Worm (Caenorhabditis elegans): ENCODE results near the gene fbxb-76.

The fbxb-76 gene

ce11 chrIV:11377439-11377838, 1.7 kb downstream of the fbxb-76 start (continued):
- TF ChIP-seq C06A6.2 (GFP tag; conservative IDR thresholded peaks at IDR 0.05) (no peak), zim-3 (tag; optimal IDR thresholded peaks at IDR 0.05) (no peak), F23B12.7 (tag; optimal IDR thresholded peaks at IDR 0.05; ENCODE audit: insufficient read depth) (no peak), mes-4 (tag; optimal IDR thresholded peaks at IDR 0.05) (peak; percentile 52), lin-54 (GFP tag; optimal IDR thresholded peaks at IDR 0.05) (peak; percentile 71), hmg-1.2 (GFP tag; IDR thresholded peaks at IDR 0.05) (peak; percentile 47), ztf-6 (GFP tag; IDR thresholded peaks at IDR 0.05) (no peak), dox-1 (GFP tag; IDR thresholded peaks at IDR 0.05) (no peak; the same call in 1 of the 2 replicates), nhr-179 (tag; optimal IDR thresholded peaks at IDR 0.05) (no peak), hsf-1 (GFP tag; IDR thresholded peaks at IDR 0.05) (peak; percentile 81), tbp1 (GFP tag; optimal IDR thresholded peaks at IDR 0.05) (peak; percentile 57)

- TF ChIP-seq pbrm-1 (GFP tag; IDR thresholded peaks at IDR 0.05) (0 out of 2 replicates have a peak, but pooled peaks have one; percentile 9), F33H1.4 (GFP tag; IDR thresholded peaks at IDR 0.05) (no peak), ceh-27 (GFP tag; optimal IDR thresholded peaks at IDR 0.05) (no peak), sea-2 (GFP tag; IDR thresholded peaks at IDR 0.05) (no peak), ceh-91 (GFP tag; IDR thresholded peaks at IDR 0.05) (no peak), F49E8.2 (tag; optimal IDR thresholded peaks at IDR 0.05; ENCODE audit: insufficient read depth) (no peak), madf-6 (GFP tag; IDR thresholded peaks at IDR 0.05) (no peak), F39B2.1 (GFP tag; IDR thresholded peaks at IDR 0.05) (0 out of 2 replicates have a peak, but pooled peaks have one; percentile 4), nfya-2 (GFP tag; IDR thresholded peaks at IDR 0.05) (no peak), madf-8 (GFP tag; conservative IDR thresholded peaks at IDR 0.05) (no peak), Y56A3A.18 (GFP tag; IDR thresholded peaks at IDR 0.05) (peak; percentile 9; the same call in 1 of the 2 replicates), dpff-1 (tag; optimal IDR thresholded peaks at IDR 0.05) (no peak), nfyb-1 (GFP tag; IDR thresholded peaks at IDR 0.05) (0 out of 2 replicates have a peak, but pooled peaks have one; percentile 19), ama-1 (optimal IDR thresholded peaks at IDR 0.05) (no peak), ama-1 (GFP tag; optimal IDR thresholded peaks at IDR 0.05) (no peak), Y67H2A.10 (GFP tag; conservative IDR thresholded peaks at IDR 0.05) (no peak)
Measured at ce11 chrIV:11375713-11376112, 3.4 kb downstream of the fbxb-76 start.

ce11 chrIV:11372366-11372997, 6.7 kb downstream of the fbxb-76 start, which contains the start of gene cbd-1:
Gene cbd-1 (plus strand): TSS chrIV:11372991.
- peak; percentile 73 for TF ChIP-seq tlf-1 (GFP tag; optimal IDR thresholded peaks at IDR 0.05)
- peak; percentile 75 for TF ChIP-seq snpc-3.4 (tag; optimal IDR thresholded peaks at IDR 0.05)
- TF ChIP-seq bed-1 (GFP tag; IDR thresholded peaks at IDR 0.05): no peak
- TF ChIP-seq madf-3 (GFP tag; IDR thresholded peaks at IDR 0.05): 0 out of 2 replicates have a peak, but pooled peaks have one; percentile 76
- TF ChIP-seq hlh-12 (tag; optimal IDR thresholded peaks at IDR 0.05): no peak
- no peak for TF ChIP-seq rec-8 (tag; optimal IDR thresholded peaks at IDR 0.05)
- TF ChIP-seq lin-54 (GFP tag; optimal IDR thresholded peaks at IDR 0.05): peak; percentile 30
- peak; percentile 82 for TF ChIP-seq F33H1.4 (GFP tag; IDR thresholded peaks at IDR 0.05)
- peak; percentile 81 for TF ChIP-seq dpl-1 (GFP tag; optimal IDR thresholded peaks at IDR 0.05)
- peak; percentile 70; the same call in 1 of the 2 replicates for TF ChIP-seq Y79H2A.3 (GFP tag; conservative IDR thresholded peaks at IDR 0.05)
- no peak for TF ChIP-seq cebp-1 (GFP tag; IDR thresholded peaks at IDR 0.05)
- TF ChIP-seq cebp-1 (tag; optimal IDR thresholded peaks at IDR 0.05): no peak
- no peak for TF ChIP-seq mxl-1 (tag; optimal IDR thresholded peaks at IDR 0.05)
- 0 out of 2 replicates have a peak, but pooled peaks have one; percentile 57 for TF ChIP-seq Y95B8A.8 (GFP tag; IDR thresholded peaks at IDR 0.05)
- TF ChIP-seq ceh-91 (GFP tag; IDR thresholded peaks at IDR 0.05): peak; percentile 91
- TF ChIP-seq madf-8 (GFP tag; conservative IDR thresholded peaks at IDR 0.05): peak; percentile 92
- TF ChIP-seq lin-35 (GFP tag; optimal IDR thresholded peaks at IDR 0.05): peak in 1 of 3 experiments; percentile 41
- no peak for TF ChIP-seq ztf-28 (GFP tag; IDR thresholded peaks at IDR 0.05)
- TF ChIP-seq hsf-1 (GFP tag; IDR thresholded peaks at IDR 0.05): peak; percentile 98
- peak; percentile 96 for TF ChIP-seq efl-1 (GFP tag; optimal IDR thresholded peaks at IDR 0.05)
- no peak for TF ChIP-seq F55B11.4 (tag; optimal IDR thresholded peaks at IDR 0.05; ENCODE audit: borderline replicate concordance, insufficient read depth)
- TF ChIP-seq ekl-4 (GFP tag; IDR thresholded peaks at IDR 0.05): 0 out of 2 replicates have a peak, but pooled peaks have one; percentile 48
- TF ChIP-seq C17E4.6 (GFP tag; IDR thresholded peaks at IDR 0.05): no peak
